Fruit fly (Drosophila melanogaster): Measurements from ENCODE around the gene fzr.
A peak's percentile ranks its signal among the peaks of the same experiment; 100 is the strongest.

- peak; percentile 95 for TF ChIP-seq psq (optimal IDR thresholded peaks at IDR 0.05)
- TF ChIP-seq h (optimal IDR thresholded peaks at IDR 0.05) = no peak
- TF ChIP-seq ttk (optimal IDR thresholded peaks at IDR 0.05) = no peak
Observed at dm6 chrX:4687778-4688399, 8.6 kb upstream of the fzr start, which contains the start of gene ctp.
